Fruit fly (Drosophila melanogaster) whole organism, embryonic: ENCODE results near the gene Pcif1.

Source experiments
- BEAF-32 ChIP-seq: fragments of 200-800 bp; sonication (Bioruptor generic); optimal IDR thresholded peaks from 3 replicates; lab custom pipeline; 2017; ENCODE audit warnings: missing biosample characterization, missing genetic modification characterization, mild to moderate bottlenecking, moderate library complexity, missing genetic modification reagents
- Bgb ChIP-seq: fragments of 200-800 bp; sonication (Bioruptor generic); IDR thresholded peaks from 2 replicates; pipeline ENCODE4 v1.3.6; 2022; ENCODE audit warnings: missing biosample characterization, missing genetic modification characterization; ENCODE audit not compliant: partially characterized antibody
- CG1024 ChIP-seq: fragments of 200-800 bp; sonication (Bioruptor generic); IDR thresholded peaks from 2 replicates; pipeline ENCODE4 v1.3.6; 2022; ENCODE audit warnings: missing biosample characterization, missing genetic modification characterization
- CG11093 ChIP-seq: fragments of 200-800 bp; sonication (Bioruptor generic); IDR thresholded peaks from 3 replicates; pipeline ENCODE4 v1.3.6; 2022; ENCODE audit warnings: missing biosample characterization, missing genetic modification characterization
- CG13296 ChIP-seq: fragments of 200-800 bp; sonication (Bioruptor generic); optimal IDR thresholded peaks from 3 replicates; lab custom pipeline; 2018; ENCODE audit warnings: missing biosample characterization, mild to moderate bottlenecking, missing genetic modification characterization
- CG14667 ChIP-seq: fragments of 200-800 bp; sonication (Bioruptor generic); IDR thresholded peaks from 2 replicates; pipeline ENCODE4 v1.3.6; 2022; ENCODE audit warnings: missing biosample characterization, missing genetic modification characterization
- CG16863 ChIP-seq: fragments of 200-800 bp; sonication (Bioruptor generic); optimal IDR thresholded peaks from 3 replicates; lab custom pipeline; 2016; ENCODE audit warnings: missing biosample characterization, missing genetic modification characterization
- CG17568 ChIP-seq: fragments of 200-800 bp; sonication (Bioruptor generic); optimal IDR thresholded peaks from 2 replicates; lab custom pipeline; 2018; ENCODE audit warnings: missing biosample characterization, mild to moderate bottlenecking, missing genetic modification characterization, moderate library complexity
- CG2875 ChIP-seq: fragments of 200-800 bp; sonication (Bioruptor generic); optimal IDR thresholded peaks from 2 replicates; lab custom pipeline; 2017; ENCODE audit warnings: missing biosample characterization, mild to moderate bottlenecking, missing genetic modification characterization, missing genetic modification reagents
- CG4617 ChIP-seq: fragments of 200-800 bp; sonication (Bioruptor generic); optimal IDR thresholded peaks from 3 replicates; lab custom pipeline; 2016; ENCODE audit warnings: missing biosample characterization, missing genetic modification characterization, borderline replicate concordance
- CG6272 ChIP-seq: fragments of 200-800 bp; sonication (Bioruptor generic); IDR thresholded peaks from 2 replicates; pipeline ENCODE4 v1.3.6; 2022; ENCODE audit warnings: missing biosample characterization, missing genetic modification characterization
- CG6683 ChIP-seq: fragments of 200-800 bp; sonication (Bioruptor generic); optimal IDR thresholded peaks from 2 replicates; lab custom pipeline; 2017; ENCODE audit warnings: missing biosample characterization, mild to moderate bottlenecking, missing genetic modification characterization, missing genetic modification reagents
- CG7745 ChIP-seq: fragments of 200-800 bp; sonication (Bioruptor generic); optimal IDR thresholded peaks from 2 replicates; lab custom pipeline; 2018; ENCODE audit warnings: missing biosample characterization, mild to moderate bottlenecking, missing genetic modification characterization, moderate library complexity
- CG8944 ChIP-seq: fragments of 200-800 bp; sonication (Bioruptor generic); optimal IDR thresholded peaks from 3 replicates; lab custom pipeline; 2016; ENCODE audit warnings: missing biosample characterization, missing genetic modification characterization
- CG9817 ChIP-seq: fragments of 200-800 bp; sonication (Bioruptor generic); optimal IDR thresholded peaks from 2 replicates; lab custom pipeline; 2018; ENCODE audit warnings: missing biosample characterization, mild to moderate bottlenecking, missing genetic modification characterization, moderate library complexity
- CG9932 ChIP-seq: fragments of 200-800 bp; sonication (Bioruptor generic); IDR thresholded peaks from 2 replicates; pipeline ENCODE4 v1.3.6; 2022; ENCODE audit warnings: missing biosample characterization, missing genetic modification characterization
- Dek ChIP-seq: fragments of 200-800 bp; sonication (Bioruptor generic); optimal IDR thresholded peaks from 3 replicates; lab custom pipeline; 2019; ENCODE audit warnings: missing biosample characterization, mild to moderate bottlenecking, missing genetic modification characterization, moderate library complexity
- Doc3 ChIP-seq: fragments of 200-800 bp; sonication (Bioruptor generic); IDR thresholded peaks from 3 replicates; pipeline ENCODE4 v1.3.6; 2022; ENCODE audit warnings: missing biosample characterization, missing genetic modification characterization; ENCODE audit not compliant: partially characterized antibody
- Drgx ChIP-seq: fragments of 200-800 bp; sonication (Bioruptor generic); IDR thresholded peaks from 2 replicates; pipeline ENCODE4 v1.3.6; 2022; ENCODE audit warnings: missing biosample characterization, missing genetic modification characterization
- Ets97D ChIP-seq: fragments of 200-800 bp; sonication (Bioruptor generic); optimal IDR thresholded peaks from 3 replicates; lab custom pipeline; 2016; ENCODE audit warnings: missing biosample characterization, missing genetic modification characterization
- H15 ChIP-seq: fragments of 200-800 bp; sonication (Bioruptor generic); IDR thresholded peaks from 3 replicates; pipeline ENCODE4 v1.3.6; 2022; ENCODE audit warnings: missing biosample characterization, missing genetic modification characterization
- Kr ChIP-seq: fragments of 200-800 bp; sonication (Bioruptor generic); optimal IDR thresholded peaks from 2 replicates; lab custom pipeline; 2017; ENCODE audit warnings: missing biosample characterization, mild to moderate bottlenecking, missing genetic modification characterization
- Lim3 ChIP-seq: fragments of 200-800 bp; sonication (Bioruptor generic); IDR thresholded peaks from 2 replicates; pipeline ENCODE4 v1.3.6; 2022; ENCODE audit warnings: missing biosample characterization, missing genetic modification characterization
- Lpt ChIP-seq: fragments of >200 bp; optimal IDR thresholded peaks from 2 replicates; lab custom pipeline; 2018; ENCODE audit warnings: missing biosample characterization, missing genetic modification characterization
- NC2β ChIP-seq: fragments of 200-800 bp; sonication (Bioruptor generic); optimal IDR thresholded peaks from 2 replicates; lab custom pipeline; 2016; ENCODE audit warnings: missing biosample characterization, missing genetic modification characterization
- NK7.1 ChIP-seq: fragments of 200-800 bp; sonication (Bioruptor generic); optimal IDR thresholded peaks from 3 replicates; lab custom pipeline; 2016; ENCODE audit warnings: missing biosample characterization, missing genetic modification characterization
- Neu2 ChIP-seq: fragments of 200-800 bp; sonication (Bioruptor generic); optimal IDR thresholded peaks from 3 replicates; lab custom pipeline; 2016; ENCODE audit warnings: missing biosample characterization, missing genetic modification characterization, borderline replicate concordance
- Poxn ChIP-seq: fragments of 200-800 bp; sonication (Bioruptor generic); IDR thresholded peaks from 2 replicates; pipeline ENCODE4 v1.3.6; 2022; ENCODE audit warnings: missing biosample characterization, missing genetic modification characterization
- Ravus ChIP-seq: fragments of 200-800 bp; sonication (Bioruptor generic); IDR thresholded peaks from 2 replicates; pipeline ENCODE4 v1.3.6; 2022; ENCODE audit warnings: missing biosample characterization, missing genetic modification characterization
- Rfx ChIP-seq: fragments of 200-800 bp; sonication (Bioruptor generic); IDR thresholded peaks from 2 replicates; pipeline ENCODE4 v1.3.6; 2022; ENCODE audit warnings: missing biosample characterization, missing genetic modification characterization
- Six4 ChIP-seq: fragments of 200-800 bp; sonication (Bioruptor generic); optimal IDR thresholded peaks from 2 replicates; lab custom pipeline; 2016; ENCODE audit warnings: missing biosample characterization, missing genetic modification characterization
- ara ChIP-seq: fragments of 200-800 bp; sonication (Bioruptor generic); IDR thresholded peaks from 2 replicates; pipeline ENCODE4 v1.3.6; 2022; ENCODE audit warnings: missing biosample characterization, missing genetic modification characterization
- chif ChIP-seq, 2 experiments: fragments of 200-800 bp; sonication (Bioruptor generic); optimal IDR thresholded peaks; 3 replicates each; lab custom pipeline; 2016; ENCODE audit warnings: missing biosample characterization in 2 of 2, missing genetic modification characterization in 2 of 2
- chinmo ChIP-seq: fragments of 200-800 bp; sonication (Bioruptor generic); IDR thresholded peaks from 4 replicates; pipeline ENCODE4 v1.3.6; 2022; ENCODE audit warnings: missing biosample characterization, missing genetic modification characterization; ENCODE audit not compliant: partially characterized antibody
- dmrt11E ChIP-seq: fragments of 200-800 bp; sonication (Bioruptor generic); optimal IDR thresholded peaks from 3 replicates; lab custom pipeline; 2018; ENCODE audit warnings: missing biosample characterization, mild to moderate bottlenecking, missing genetic modification characterization, moderate library complexity
- eyg ChIP-seq: fragments of 200-800 bp; sonication (Bioruptor generic); optimal IDR thresholded peaks from 3 replicates; lab custom pipeline; 2016; ENCODE audit warnings: missing biosample characterization, missing genetic modification characterization
- fd96Cb ChIP-seq: fragments of 200-800 bp; sonication (Bioruptor generic); optimal IDR thresholded peaks from 2 replicates; lab custom pipeline; 2018; ENCODE audit warnings: missing biosample characterization, mild to moderate bottlenecking, missing genetic modification characterization, moderate library complexity
- fu2 ChIP-seq: fragments of 200-800 bp; sonication (Bioruptor generic); optimal IDR thresholded peaks from 2 replicates; lab custom pipeline; 2016; ENCODE audit warnings: missing biosample characterization, missing genetic modification characterization
- gcm2 ChIP-seq: fragments of 200-800 bp; sonication (Bioruptor generic); optimal IDR thresholded peaks from 2 replicates; lab custom pipeline; 2016; ENCODE audit warnings: missing biosample characterization, missing genetic modification characterization
- hbn ChIP-seq: fragments of 200-800 bp; sonication (Bioruptor generic); IDR thresholded peaks from 2 replicates; pipeline ENCODE4 v1.3.6; 2022; ENCODE audit warnings: missing biosample characterization, missing genetic modification characterization; ENCODE audit not compliant: partially characterized antibody
- ind ChIP-seq: fragments of 200-800 bp; sonication (Bioruptor generic); optimal IDR thresholded peaks from 3 replicates; lab custom pipeline; 2016; ENCODE audit warnings: missing biosample characterization, missing genetic modification characterization
- knrl ChIP-seq: fragments of 200-800 bp; sonication (Bioruptor generic); IDR thresholded peaks from 3 replicates; pipeline ENCODE4 v1.3.6; 2022; ENCODE audit warnings: missing biosample characterization, missing genetic modification characterization; ENCODE audit not compliant: partially characterized antibody
- pnt ChIP-seq: fragments of 200-800 bp; sonication (Bioruptor generic); optimal IDR thresholded peaks from 3 replicates; lab custom pipeline; 2016; ENCODE audit warnings: missing biosample characterization, missing genetic modification characterization
- pzg ChIP-seq: fragments of 200-800 bp; sonication (Bioruptor generic); optimal IDR thresholded peaks from 3 replicates; lab custom pipeline; 2018; ENCODE audit warnings: missing biosample characterization, mild to moderate bottlenecking, missing genetic modification characterization, moderate library complexity
- repo ChIP-seq: fragments of 200-800 bp; sonication (Bioruptor generic); optimal IDR thresholded peaks from 2 replicates; lab custom pipeline; 2016; ENCODE audit warnings: missing biosample characterization, missing genetic modification characterization
- run ChIP-seq: fragments of 200-800 bp; sonication (Bioruptor generic); optimal IDR thresholded peaks from 3 replicates; lab custom pipeline; 2018; ENCODE audit warnings: missing biosample characterization, mild to moderate bottlenecking, missing genetic modification characterization
- slbo ChIP-seq: fragments of 200-800 bp; sonication (Bioruptor generic); IDR thresholded peaks from 2 replicates; pipeline ENCODE4 v1.3.6; 2022; ENCODE audit warnings: missing biosample characterization, missing genetic modification characterization
- ssp ChIP-seq: fragments of 200-800 bp; sonication (Bioruptor generic); IDR thresholded peaks from 2 replicates; pipeline ENCODE4 v1.3.6; 2022; ENCODE audit warnings: missing biosample characterization, missing genetic modification characterization
- trem ChIP-seq: fragments of 200-800 bp; optimal IDR thresholded peaks from 3 replicates; lab custom pipeline; 2019; ENCODE audit warnings: missing biosample characterization, mild to moderate bottlenecking, missing genetic modification characterization, moderate library complexity
- wek ChIP-seq: fragments of 200-800 bp; sonication (Bioruptor generic); optimal IDR thresholded peaks from 3 replicates; lab custom pipeline; 2018; ENCODE audit warnings: missing biosample characterization, mild to moderate bottlenecking, missing genetic modification characterization, moderate library complexity

Pcif1 gene

dm6 chr3L:20798325-20798846 lies 12.4 kb upstream of the Pcif1 start, which contains the start of the genes CG3698 and tzn (continued):
- TF ChIP-seq Kr (GFP tag; lab: Kevin White, UChicago) (peak; percentile 81), Drgx (GFP tag; lab: Robert Waterston, UW) (peak; percentile 47; the same call in 1 of the 2 replicates), dmrt11E (tag; lab: Kevin White, UChicago) (peak; percentile 89), Ets97D (peak; percentile 100), CG13296 (GFP tag; lab: Kevin White, UChicago) (peak; percentile 94), NC2β (peak; percentile 84), wek (GFP tag; lab: Kevin White, UChicago) (peak; percentile 87), Neu2 (no peak), pzg (GFP tag; lab: Kevin White, UChicago) (peak; percentile 81), Lpt (GFP tag; lab: Kevin White, UChicago) (no peak), Lim3 (GFP tag; lab: Robert Waterston, UW) (peak; percentile 74), CG6683 (peak; percentile 92), CG4617 (peak; percentile 89), trem (tag; lab: Kevin White, UChicago) (peak; percentile 90), ssp (peak; percentile 81), CG8944 (GFP tag; lab: Kevin White, UChicago) (peak; percentile 70), CG7745 (tag; lab: Kevin White, UChicago) (no peak), Six4 (peak; percentile 96), fd96Cb (tag; lab: Kevin White, UChicago) (peak; percentile 79), CG9932 (GFP tag; lab: Robert Waterston, UW) (peak; percentile 86; the same call in 1 of the 2 replicates), Doc3 (GFP tag; lab: Robert Waterston, UW) (no peak), CG1024 (peak; percentile 87), slbo (GFP tag; lab: Robert Waterston, UW) (peak; percentile 96), Ravus (GFP tag; lab: Robert Waterston, UW) (peak; percentile 75), BEAF-32 (GFP tag; lab: Kevin White, UChicago) (peak; percentile 43), H15 (GFP tag; lab: Robert Waterston, UW) (peak; percentile 94), hbn (peak; percentile 14; the same call in 1 of the 2 replicates), gcm2 (peak; percentile 58), CG16863 (peak; percentile 72), eyg (GFP tag; lab: Kevin White, UChicago) (peak; percentile 82), Poxn (peak; percentile 72; the same call in 1 of the 2 replicates), CG11093 (no peak; the same call in 2 of the 3 replicates), CG17568 (GFP tag; lab: Kevin White, UChicago) (no peak), NK7.1 (peak; percentile 72), Bgb (GFP tag; lab: Robert Waterston, UW) (no peak), Dek (peak; percentile 87), CG9817 (peak; percentile 96), CG14667 (peak; percentile 88), fu2 (GFP tag; lab: Kevin White, UChicago) (peak; percentile 70), Rfx (GFP tag; lab: Robert Waterston, UW) (peak; percentile 97), pnt (GFP tag; lab: Kevin White, UChicago) (peak; percentile 35), chif (GFP tag; optimal IDR thresholded peaks at IDR 0.05; lab: Kevin White, UChicago) (peak; percentile 79 to 87), ara (peak; percentile 85), CG6272 (GFP tag; lab: Robert Waterston, UW) (peak; percentile 86), CG2875 (GFP tag; lab: Kevin White, UChicago) (peak; percentile 96), ind (GFP tag; lab: Kevin White, UChicago) (peak; percentile 86), repo (GFP tag; lab: Kevin White, UChicago) (peak; percentile 84), run (tag; lab: Kevin White, UChicago) (peak; percentile 60), knrl (GFP tag; lab: Robert Waterston, UW) (no peak; the same call in 2 of the 3 replicates), chinmo (GFP tag; lab: Robert Waterston, UW) (no peak)
